Worm (Caenorhabditis elegans): Measurements from ENCODE around the gene T12G3.6.

The T12G3.6 gene

DNA sequence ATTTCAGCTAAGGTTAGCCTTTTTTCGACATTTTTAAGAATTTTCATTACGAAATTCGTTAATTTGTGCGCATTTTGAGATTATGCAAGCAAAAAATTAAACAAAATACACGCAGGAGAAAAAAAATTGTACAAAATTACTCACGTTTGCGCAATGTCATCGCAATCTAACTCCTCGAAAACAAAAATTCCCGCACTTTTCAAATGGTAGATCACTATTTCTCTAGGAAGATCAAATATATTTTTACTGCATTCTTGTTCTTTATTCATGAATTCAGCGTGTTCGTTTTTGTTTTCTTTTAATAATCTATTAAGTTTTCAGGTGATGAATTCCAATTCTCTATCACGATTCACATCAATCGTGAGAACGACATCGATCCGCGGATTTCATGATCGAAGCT, at the start of gene T12G3.6, which contains the start of gene mrpl-51:
T12G3.6 (minus strand) TSS at position 269 of the 400 bp plus-strand sequence.
mrpl-51 (plus strand) TSS at position 322 of the 400 bp plus-strand sequence.
- no peak for TF ChIP-seq unc-62 (GFP tag; optimal IDR thresholded peaks at IDR 0.05)

DNA sequence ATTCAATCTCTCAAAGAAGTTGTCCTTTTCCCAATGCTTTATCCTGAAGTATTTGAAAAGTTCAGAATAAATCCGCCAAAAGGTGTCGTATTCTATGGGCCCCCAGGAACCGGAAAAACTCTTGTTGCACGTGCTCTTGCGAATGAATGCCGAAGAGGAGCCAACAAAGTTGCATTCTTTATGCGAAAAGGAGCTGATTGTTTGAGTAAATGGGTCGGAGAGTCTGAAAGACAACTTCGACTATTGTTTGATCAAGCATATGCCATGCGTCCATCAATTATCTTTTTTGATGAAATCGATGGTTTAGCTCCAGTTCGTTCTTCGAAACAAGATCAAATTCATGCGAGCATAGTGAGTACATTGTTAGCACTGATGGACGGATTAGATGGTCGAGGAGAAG, 49.7 kb upstream of the T12G3.6 start:
- no peak for TF ChIP-seq unc-62 (GFP tag; optimal IDR thresholded peaks at IDR 0.05)

- TF ChIP-seq unc-62 (GFP tag; optimal IDR thresholded peaks at IDR 0.05): no peak
These were observed 47.9 kb upstream of the T12G3.6 start, which contains the start of gene lex-1 for ce11 chrIV:12078907-12079523. lex-1 (plus strand) TSS chrIV:12079473.

ce11 chrIV:12078112-12078812, 47.2 kb upstream of the T12G3.6 start, which contains the start of gene tmed-1:
tmed-1 (minus strand) TSS chrIV:12078162.
- no peak for TF ChIP-seq unc-62 (GFP tag; optimal IDR thresholded peaks at IDR 0.05)

- no peak for TF ChIP-seq unc-62 (GFP tag; optimal IDR thresholded peaks at IDR 0.05)
These were observed 44.4 kb upstream of the T12G3.6 start, which contains the start of gene K08E4.7 for ce11 chrIV:12075497-12075896. K08E4.7 (plus strand) TSS chrIV:12075797.

DNA sequence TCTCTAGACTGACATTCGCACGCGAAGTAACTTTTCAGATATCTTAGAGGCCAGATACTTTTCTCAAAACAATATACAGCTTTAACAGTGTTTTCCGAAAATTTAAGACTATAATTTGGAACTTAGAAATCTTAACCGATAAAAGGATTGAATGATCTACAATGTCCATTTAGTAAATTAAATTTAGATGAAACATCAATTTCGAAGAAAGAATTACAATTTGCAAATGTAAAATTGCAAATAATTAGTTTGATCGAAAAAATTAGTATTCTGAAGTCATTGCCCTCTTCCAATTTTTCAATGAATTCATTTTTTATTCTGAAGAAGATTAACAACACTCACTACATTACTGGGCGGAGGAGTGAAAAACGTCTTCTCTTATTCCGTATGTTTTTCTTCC, 37.5 kb upstream of the T12G3.6 start, which contains the start of gene bath-37:
bath-37 (plus strand) TSS at position 301 of the 400 bp plus-strand sequence.
- no peak for TF ChIP-seq unc-62 (GFP tag; optimal IDR thresholded peaks at IDR 0.05)

- TF ChIP-seq unc-62 (GFP tag; optimal IDR thresholded peaks at IDR 0.05): no peak
These were observed 30.2 kb upstream of the T12G3.6 start, which contains the start of gene K08E4.8 for ce11 chrIV:12061229-12061628. K08E4.8 (minus strand) TSS chrIV:12061329.

ce11 chrIV:12057508-12057907, 26.4 kb upstream of the T12G3.6 start, which contains the start of gene K08E4.3:
K08E4.3 (plus strand) TSS chrIV:12057742.
- no peak for TF ChIP-seq unc-62 (GFP tag; optimal IDR thresholded peaks at IDR 0.05)

DNA sequence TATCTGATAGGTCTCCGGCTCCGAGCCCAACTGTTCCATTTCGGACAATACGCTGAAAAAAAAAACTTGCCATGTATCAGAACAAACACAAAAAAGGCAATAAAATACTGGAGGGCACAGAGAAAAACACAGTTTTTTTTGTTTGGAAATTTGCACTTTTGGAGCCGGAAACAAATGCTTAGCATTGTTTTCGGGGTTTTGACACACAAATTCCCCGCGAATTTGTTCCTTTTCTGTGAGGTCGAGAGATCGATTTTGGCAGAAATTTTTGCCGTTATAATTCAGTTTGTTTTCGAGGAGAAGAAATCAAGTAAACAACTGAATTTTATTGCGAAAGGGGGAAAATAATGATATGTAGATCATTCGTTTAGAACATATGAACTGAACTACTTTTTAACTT, 25.5 kb upstream of the T12G3.6 start, which contains the start of gene K08E4.2:
K08E4.2 (minus strand) TSS at position 54 of the 400 bp plus-strand sequence.
- TF ChIP-seq unc-62 (GFP tag; optimal IDR thresholded peaks at IDR 0.05): no peak

DNA sequence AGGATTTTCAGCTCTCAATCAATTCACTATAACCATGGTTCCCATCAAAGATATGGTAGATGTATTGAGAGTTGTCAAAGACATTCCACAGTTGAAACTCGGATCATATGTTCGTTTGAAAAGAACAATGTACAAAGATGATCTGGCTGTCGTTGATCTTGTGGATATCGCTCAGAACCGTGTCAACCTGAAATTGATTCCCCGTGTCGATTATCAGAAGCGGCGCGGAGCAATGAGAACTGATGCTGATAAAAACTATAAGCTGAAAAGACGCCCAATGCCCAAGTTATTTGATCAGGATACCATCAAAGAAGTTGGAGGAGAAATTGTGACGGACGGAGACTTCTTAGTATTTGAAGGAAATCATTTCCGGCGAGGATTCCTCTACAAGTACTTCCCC, 21.4 kb upstream of the T12G3.6 start:
- no peak for TF ChIP-seq unc-62 (GFP tag; optimal IDR thresholded peaks at IDR 0.05)

DNA sequence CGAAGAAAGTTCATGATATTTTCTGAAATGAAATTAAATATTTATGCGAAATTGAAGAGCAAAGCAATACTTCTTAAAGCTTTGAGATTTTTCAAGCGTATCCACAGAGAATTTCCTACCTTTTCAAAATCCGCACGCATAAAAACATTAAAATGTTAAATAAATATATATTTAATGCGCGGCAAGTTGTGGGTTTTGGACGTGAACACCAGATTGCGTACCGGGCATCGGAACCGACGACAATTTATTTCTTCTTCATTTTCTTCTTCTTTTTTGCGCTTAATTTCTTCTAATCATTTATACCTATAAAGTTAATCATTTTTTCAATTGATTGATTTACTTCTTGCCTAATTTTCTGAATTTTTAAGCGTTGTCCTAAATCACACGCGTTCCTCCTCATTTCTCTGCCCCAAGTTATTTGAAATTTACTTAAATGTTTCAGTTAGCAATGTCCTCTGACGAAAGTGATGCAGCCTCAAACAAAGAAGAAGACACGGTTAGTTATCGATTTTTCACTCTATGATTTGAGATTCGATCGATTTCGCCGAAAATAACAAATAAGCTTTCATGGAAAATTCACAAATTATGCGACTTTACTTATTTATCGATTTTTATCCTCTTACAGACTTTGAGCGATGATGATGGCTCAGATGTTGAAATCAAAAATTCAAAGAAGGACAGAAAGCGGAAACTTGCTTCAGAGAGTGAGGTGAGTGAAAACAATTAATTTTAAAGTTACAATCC, 20.1 kb upstream of the T12G3.6 start, which contains the start of the genes bre-5 and spt-5:
bre-5 (minus strand) TSS at position 167 of the 744 bp plus-strand sequence.
spt-5 (plus strand) TSS at position 443 of the 744 bp plus-strand sequence.
- TF ChIP-seq unc-62 (GFP tag; optimal IDR thresholded peaks at IDR 0.05): no peak

ce11 chrIV:12047552-12048347, 16.7 kb upstream of the T12G3.6 start, which contains the start of gene T12G3.4:
T12G3.4 (plus strand) TSS chrIV:12048256.
- TF ChIP-seq unc-62 (GFP tag; optimal IDR thresholded peaks at IDR 0.05): no peak

ce11 chrIV:12046524-12047203, 15.6 kb upstream of the T12G3.6 start, which contains the start of gene T12G3.2:
T12G3.2 (minus strand) TSS chrIV:12046967.
- TF ChIP-seq unc-62 (GFP tag; optimal IDR thresholded peaks at IDR 0.05): no peak
